Worm (Caenorhabditis elegans) whole organism, L1 larva: ENCODE measurements around the gene rpt-6.

Experiments used
- F16B12.6 ChIP-seq: fragments of 150-350 bp; optimal IDR thresholded peaks from 2 replicates; lab custom pipeline; 2014; ENCODE audit warnings: missing biosample characterization, missing genetic modification characterization
- dpl-1 ChIP-seq, 3 experiments: fragments of 150-350 bp in 2 of 3; sonication (generic microtip) in 1 of 3; optimal IDR thresholded peaks; 2 replicates each; lab custom pipeline; 2014 to 2017; ENCODE audit warnings: missing biosample characterization in 3 of 3, missing genetic modification characterization in 3 of 3, missing genetic modification reagents in 3 of 3
- efl-1 ChIP-seq, 4 experiments: fragments of 150-350 bp; optimal IDR thresholded peaks in 3 of 4; peaks in 1 of 4; 1 replicate in 1 of 4; 2 replicates in 3 of 4; lab custom pipeline; 2014; ENCODE audit warnings: missing biosample characterization in 2 of 4, missing genetic modification characterization in 2 of 4, missing genetic modification reagents in 2 of 4
- ets-5 ChIP-seq: fragments of 200-800 bp; sonication (Bioruptor generic); IDR thresholded peaks from 2 replicates; pipeline ENCODE4 v1.3.6; 2022; ENCODE audit warnings: missing genetic modification characterization, missing compliant biosample characterization
- lsy-2 ChIP-seq, 2 experiments: fragments of 150-350 bp; optimal IDR thresholded peaks; 2 replicates each; lab custom pipeline; 2014; ENCODE audit warnings: missing biosample characterization in 2 of 2, missing genetic modification characterization in 2 of 2
- mab-9 ChIP-seq: fragments of 200-800 bp; sonication (Bioruptor generic); IDR thresholded peaks from 2 replicates; pipeline ENCODE4 v1.3.6; 2022; ENCODE audit warnings: missing genetic modification reagents, missing genetic modification characterization, missing compliant biosample characterization
- nhr-20 ChIP-seq: sonication (generic microtip); optimal IDR thresholded peaks from 2 replicates; lab custom pipeline; 2016; ENCODE audit warnings: mild to moderate bottlenecking, missing genetic modification characterization, missing compliant biosample characterization
- nhr-85 ChIP-seq: sonication (generic microtip); peaks from one replicate; lab custom pipeline; 2016; ENCODE audit warnings: missing genetic modification characterization, inconsistent platforms, missing compliant biosample characterization
- unc-130 ChIP-seq: fragments of 150-350 bp; optimal IDR thresholded peaks from 2 replicates; lab custom pipeline; 2017; ENCODE audit warnings: missing biosample characterization, missing genetic modification characterization, inconsistent platforms
- xbp-1 ChIP-seq: sonication (generic microtip); optimal IDR thresholded peaks from 2 replicates; lab custom pipeline; 2016; ENCODE audit warnings: missing genetic modification characterization, missing compliant biosample characterization

The rpt-6 gene

DNA sequence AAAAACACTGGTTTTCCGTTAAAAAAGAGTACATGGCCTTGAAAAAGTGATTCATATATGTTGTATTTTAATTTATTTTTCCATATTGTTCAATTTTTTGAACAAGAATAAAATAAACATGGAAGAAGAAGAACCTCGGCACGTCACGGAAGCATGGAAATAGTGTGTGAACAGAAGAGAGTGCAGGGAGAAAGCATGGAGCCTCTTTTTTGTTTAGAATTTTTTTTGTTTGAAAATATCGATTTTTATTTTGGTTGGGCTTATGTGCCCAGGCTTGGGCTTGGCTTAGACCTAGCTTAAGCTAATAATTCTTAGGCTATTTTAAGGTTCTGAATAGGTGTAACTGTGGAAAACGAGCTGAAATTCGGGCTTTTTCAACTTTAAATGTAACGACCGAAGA, 51.5 kb downstream of the rpt-6 start, which contains the start of gene tat-1:
Gene tat-1, minus strand, starts transcription at position 11 of the 400 bp plus-strand sequence.
- TF ChIP-seq lsy-2 (tag; optimal IDR thresholded peaks at IDR 0.05; lab: Kevin White, UChicago) (peak in 1 of 2 experiments; percentile 2), dpl-1 (GFP tag; optimal IDR thresholded peaks at IDR 0.05; lab: Kevin White, UChicago) (peak in 1 of 3 experiments; percentile 24), mab-9 (GFP tag; lab: Robert Waterston, UW) (no peak), ets-5 (no peak), nhr-20 (tag; lab: Kevin White, UChicago) (no peak), nhr-85 (tag; lab: Kevin White, UChicago) (peak; percentile 16), efl-1 (optimal IDR thresholded peaks at IDR 0.05; lab: Kevin White, UChicago) (no peak), efl-1 (GFP tag; optimal IDR thresholded peaks at IDR 0.05 in 1 of 2; lab: Kevin White, UChicago) (peak; percentile 23 to 33), xbp-1 (tag; lab: Kevin White, UChicago) (no peak), F16B12.6 (tag; lab: Kevin White, UChicago) (no peak), unc-130 (tag; lab: Kevin White, UChicago) (no peak)
